Worm (Caenorhabditis elegans) whole organism, L4 larva: ENCODE measurements around the gene srx-95.

Source experiments
- ZK546.5 ChIP-seq, 2 experiments: sonication (generic microtip); optimal IDR thresholded peaks; 2 replicates each; lab custom pipeline; 2017; ENCODE audit warnings: missing biosample characterization in 2 of 2, missing genetic modification characterization in 2 of 2
- ama-1 ChIP-seq: fragments of 150-350 bp; optimal IDR thresholded peaks from 2 replicates; lab custom pipeline; 2014; ENCODE audit warnings: inconsistent platforms, mixed read lengths
- ceh-28 ChIP-seq: fragments of 150-350 bp; optimal IDR thresholded peaks from 2 replicates; lab custom pipeline; 2014; ENCODE audit warnings: missing biosample characterization, missing genetic modification reagents, missing genetic modification characterization
- daf-19 ChIP-seq: fragments of 200-800 bp; sonication (Bioruptor generic); conservative IDR thresholded peaks from 2 replicates; pipeline ENCODE4 v1.3.6; 2022; ENCODE audit warnings: missing genetic modification characterization, missing compliant biosample characterization
- hlh-30 ChIP-seq: sonication (generic microtip); optimal IDR thresholded peaks from 2 replicates; lab custom pipeline; 2017; ENCODE audit warnings: antibody characterized with exemption, mild to moderate bottlenecking, missing genetic modification characterization, missing compliant biosample characterization; ENCODE audit not compliant: insufficient read depth
- lin-39 ChIP-seq: fragments of 150-350 bp; optimal IDR thresholded peaks from 2 replicates; lab custom pipeline; 2014; ENCODE audit warnings: missing biosample characterization, missing genetic modification reagents, missing genetic modification characterization
- mdl-1 ChIP-seq, 2 experiments: fragments of 150-350 bp in 1 of 2; sonication (generic microtip) in 1 of 2; optimal IDR thresholded peaks; 2 replicates each; lab custom pipeline; 2014 to 2017; ENCODE audit warnings: missing biosample characterization in 2 of 2, missing genetic modification characterization in 2 of 2
- mep-1 ChIP-seq: fragments of 150-350 bp; sonication (generic microtip); optimal IDR thresholded peaks from 3 replicates; lab custom pipeline; 2014; ENCODE audit warnings: missing biosample characterization, missing genetic modification characterization
- mxl-3 ChIP-seq: fragments of 200-800 bp; sonication (Bioruptor generic); optimal IDR thresholded peaks from 2 replicates; lab custom pipeline; 2018; ENCODE audit warnings: mild to moderate bottlenecking, missing genetic modification characterization, missing compliant biosample characterization
- nhr-28 ChIP-seq: fragments of 150-350 bp; optimal IDR thresholded peaks from 2 replicates; lab custom pipeline; 2014; ENCODE audit warnings: missing biosample characterization, missing genetic modification characterization
- snpc-4 ChIP-seq: fragments of 150-350 bp; optimal IDR thresholded peaks from 2 replicates; lab custom pipeline; 2014; ENCODE audit warnings: missing biosample characterization, missing genetic modification characterization
- unc-130 ChIP-seq: sonication (generic microtip); optimal IDR thresholded peaks from 2 replicates; lab custom pipeline; 2016; ENCODE audit warnings: missing genetic modification reagents, missing genetic modification characterization, missing compliant biosample characterization

DNA sequence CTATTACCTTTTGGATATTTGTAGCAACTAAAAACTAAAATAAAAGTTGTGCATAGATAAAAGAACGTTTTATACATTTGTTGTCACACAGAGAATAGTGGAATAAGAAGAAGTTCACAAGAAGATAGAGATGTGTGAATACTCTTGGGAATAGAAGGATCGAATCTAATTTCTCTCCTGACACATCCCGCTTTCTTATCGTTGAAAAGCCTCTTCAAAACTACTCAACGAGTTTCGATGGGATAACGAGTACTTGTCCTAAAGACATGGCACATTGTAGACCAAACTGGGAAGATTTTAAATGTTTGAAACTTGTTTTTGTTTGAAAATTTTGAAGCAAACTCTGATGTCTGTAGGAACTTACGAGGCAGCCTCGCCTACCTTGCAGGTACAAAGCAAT lies 17.9 kb upstream of the srx-95 start:
- TF ChIP-seq snpc-4 (tag; lab: Kevin White, UChicago) = no peak
- TF ChIP-seq lin-39 (tag; lab: Kevin White, UChicago) = no peak
- TF ChIP-seq mdl-1 (tag; optimal IDR thresholded peaks at IDR 0.05; lab: Kevin White, UChicago) = no peak
- no peak for TF ChIP-seq ceh-28 (tag; lab: Kevin White, UChicago)
- no peak for TF ChIP-seq mxl-3 (GFP tag; lab: Kevin White, UChicago)
- no peak for TF ChIP-seq ama-1 (lab: Kevin White, UChicago)
- no peak for TF ChIP-seq unc-130 (GFP tag; lab: Kevin White, UChicago)
- no peak for TF ChIP-seq ZK546.5 (tag; optimal IDR thresholded peaks at IDR 0.05; lab: Kevin White, UChicago)
- no peak for TF ChIP-seq mep-1 (tag; lab: Kevin White, UChicago)
- no peak for TF ChIP-seq hlh-30
- TF ChIP-seq nhr-28 (tag; lab: Kevin White, UChicago) = no peak
- no peak for TF ChIP-seq daf-19 (GFP tag; lab: Robert Waterston, UW)
